Worm (Caenorhabditis elegans): Measurements from ENCODE around the gene sth-1.

Gene sth-1

DNA sequence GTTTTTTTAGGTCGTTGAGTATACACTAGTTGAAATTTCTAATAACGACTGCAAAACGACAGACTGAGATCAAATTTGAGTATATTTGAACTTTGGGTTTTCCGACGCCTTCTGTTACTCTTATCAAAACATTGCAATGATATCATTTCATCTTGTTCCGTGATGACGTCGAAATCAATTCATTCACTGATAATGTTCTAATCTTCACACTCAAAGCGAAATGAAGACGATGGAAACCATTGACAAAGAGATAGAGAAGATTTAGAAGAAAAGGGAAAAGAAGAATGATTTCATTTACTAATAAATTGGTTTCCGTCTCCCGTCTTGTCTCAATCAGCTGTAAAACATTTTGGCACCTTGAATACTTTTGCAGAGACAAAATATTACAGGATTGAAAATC, 21.2 kb downstream of the sth-1 start:
- TF ChIP-seq elt-3 (tag; optimal IDR thresholded peaks at IDR 0.05) (peak; percentile 78), bed-3 (GFP tag; optimal IDR thresholded peaks at IDR 0.05) (no peak)

DNA sequence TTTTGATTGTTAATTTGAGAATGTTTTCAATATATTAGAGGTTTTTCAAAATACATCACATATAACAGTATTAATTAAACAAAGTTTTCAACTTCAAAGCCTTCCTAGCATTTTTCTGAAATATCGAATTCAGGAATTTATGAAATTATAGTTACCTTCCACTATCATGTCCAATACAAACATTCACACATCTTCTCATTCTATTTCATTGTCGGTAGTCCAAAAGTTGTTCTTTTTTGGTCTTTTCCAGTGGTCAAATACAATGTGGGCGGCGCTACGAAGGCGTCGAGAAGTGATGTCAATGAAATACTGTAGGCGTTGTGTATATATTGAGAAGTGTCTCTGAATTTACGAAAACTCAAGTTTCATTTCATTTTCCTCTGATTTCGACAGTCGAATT, 23.8 kb downstream of the sth-1 start, which contains the start of gene catp-3:
Gene catp-3 (plus strand): TSS at position 301 of the 400 bp plus-strand sequence.
- TF ChIP-seq ceh-83 (GFP tag; optimal IDR thresholded peaks at IDR 0.05) (no peak), lin-13 (tag; optimal IDR thresholded peaks at IDR 0.05) (no peak), unc-120 (tag; optimal IDR thresholded peaks at IDR 0.05; ENCODE audit: poor library complexity, severe bottlenecking) (no peak), ztf-11 (tag; optimal IDR thresholded peaks at IDR 0.05) (no peak), elt-3 (tag; optimal IDR thresholded peaks at IDR 0.05) (no peak), nhr-237 (tag; optimal IDR thresholded peaks at IDR 0.05) (no peak), tbx-8 (GFP tag; optimal IDR thresholded peaks at IDR 0.05) (no peak)

DNA sequence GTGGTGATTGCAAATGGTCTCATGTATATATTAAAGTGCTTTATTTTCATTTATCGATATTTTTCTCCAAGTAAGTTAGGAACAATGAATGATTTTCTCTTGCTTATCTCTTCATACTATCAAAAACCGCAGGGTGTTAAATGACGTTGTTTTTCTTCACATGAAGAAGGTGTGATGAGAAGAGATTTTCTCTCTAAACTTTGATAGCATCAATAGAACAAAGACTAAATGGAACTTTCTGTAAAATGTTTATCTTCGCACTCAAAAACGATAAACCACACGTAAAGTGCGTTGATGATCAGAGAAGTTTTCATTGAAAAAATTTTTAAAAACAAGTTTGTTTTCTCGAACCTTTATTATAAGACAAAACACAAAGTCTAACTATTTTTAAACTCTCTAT, 27.9 kb downstream of the sth-1 start:
- no peak for TF ChIP-seq lin-32 (GFP tag; optimal IDR thresholded peaks at IDR 0.05)
- no peak for TF ChIP-seq unc-62 (GFP tag; optimal IDR thresholded peaks at IDR 0.05)
- no peak for TF ChIP-seq cnd-1 (tag; optimal IDR thresholded peaks at IDR 0.05)
- no peak for TF ChIP-seq nhr-76 (tag; optimal IDR thresholded peaks at IDR 0.05)
- TF ChIP-seq bed-3 (GFP tag; optimal IDR thresholded peaks at IDR 0.05): no peak
- no peak for TF ChIP-seq lin-13 (tag; optimal IDR thresholded peaks at IDR 0.05)
- TF ChIP-seq flh-1 (GFP tag; optimal IDR thresholded peaks at IDR 0.05): no peak
- no peak for TF ChIP-seq unc-120 (tag; optimal IDR thresholded peaks at IDR 0.05; ENCODE audit: poor library complexity, severe bottlenecking)
- no peak for TF ChIP-seq unc-39 (tag; optimal IDR thresholded peaks at IDR 0.05)
- no peak for TF ChIP-seq ceh-39 (tag; optimal IDR thresholded peaks at IDR 0.05)
- no peak for TF ChIP-seq ham-2 (GFP tag; optimal IDR thresholded peaks at IDR 0.05)

DNA sequence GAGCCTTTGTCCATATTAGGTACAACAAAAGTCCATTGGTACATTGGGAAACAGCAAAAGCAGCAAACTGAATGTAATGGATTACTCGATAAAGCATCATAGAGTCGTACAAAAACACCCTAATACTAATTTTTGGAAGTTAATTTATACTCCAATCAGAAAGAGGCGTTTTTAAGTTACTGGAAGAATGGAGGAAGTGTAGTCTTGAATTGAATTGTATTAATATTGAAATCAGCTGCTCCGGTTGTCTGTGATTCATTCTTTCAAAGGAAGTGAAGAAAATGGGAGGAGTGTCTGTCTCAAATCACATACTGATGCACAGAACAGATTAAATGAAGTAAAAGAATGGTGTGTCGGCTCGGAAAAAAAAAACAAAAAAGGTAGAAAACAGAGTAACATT, 29.6 kb downstream of the sth-1 start, which contains the start of gene str-131:
Gene str-131 (minus strand): TSS at position 101 of the 400 bp plus-strand sequence.
- no peak for TF ChIP-seq drap-1 (GFP tag; optimal IDR thresholded peaks at IDR 0.05)
- no peak for TF ChIP-seq bed-3 (GFP tag; optimal IDR thresholded peaks at IDR 0.05)
- no peak for TF ChIP-seq mep-1 (tag; optimal IDR thresholded peaks at IDR 0.05)
- no peak for TF ChIP-seq sem-2 (GFP tag; optimal IDR thresholded peaks at IDR 0.05)
- no peak for TF ChIP-seq snpc-4 (tag; optimal IDR thresholded peaks at IDR 0.05)
- TF ChIP-seq nhr-76 (tag; optimal IDR thresholded peaks at IDR 0.05): no peak
- no peak for TF ChIP-seq M03D4.4 (tag; optimal IDR thresholded peaks at IDR 0.05)
- no peak for TF ChIP-seq tbx-8 (GFP tag; optimal IDR thresholded peaks at IDR 0.05)
- no peak for TF ChIP-seq blmp-1 (tag; optimal IDR thresholded peaks at IDR 0.05)
- TF ChIP-seq elt-3 (tag; optimal IDR thresholded peaks at IDR 0.05): no peak
- TF ChIP-seq nhr-2 (tag; optimal IDR thresholded peaks at IDR 0.05): no peak
- no peak for TF ChIP-seq unc-62 (GFP tag; optimal IDR thresholded peaks at IDR 0.05)
- TF ChIP-seq cnd-1 (tag; optimal IDR thresholded peaks at IDR 0.05): no peak
- no peak for TF ChIP-seq nhr-237 (tag; optimal IDR thresholded peaks at IDR 0.05)
- no peak for TF ChIP-seq elt-1 (tag; optimal IDR thresholded peaks at IDR 0.05; ENCODE audit: borderline replicate concordance, insufficient read depth)
- no peak for TF ChIP-seq ceh-39 (tag; optimal IDR thresholded peaks at IDR 0.05)

DNA sequence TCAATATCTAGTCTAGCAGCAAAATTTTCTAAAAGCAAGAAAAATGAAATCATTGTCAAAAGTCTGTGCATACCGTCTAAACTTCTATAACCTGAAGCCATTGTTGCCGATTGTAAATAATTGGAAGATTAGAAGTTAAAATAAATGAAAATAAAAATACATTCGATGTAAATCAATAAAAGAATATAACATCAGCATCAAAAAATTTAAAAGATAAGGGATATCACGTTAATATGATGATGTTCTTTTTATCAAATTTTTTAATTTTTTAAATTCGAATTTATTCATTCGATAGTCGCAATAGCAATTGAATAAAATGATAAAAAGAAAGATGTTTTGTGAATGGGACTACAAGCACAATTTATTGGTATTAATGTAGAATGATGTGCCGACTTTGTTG, 33.2 kb downstream of the sth-1 start, which contains the start of gene C09H5.7:
Gene C09H5.7 (minus strand): TSS at position 101 of the 400 bp plus-strand sequence.
- no peak for TF ChIP-seq lsy-2 (tag; optimal IDR thresholded peaks at IDR 0.05)
- no peak for TF ChIP-seq ceh-39 (tag; optimal IDR thresholded peaks at IDR 0.05)
- no peak for TF ChIP-seq elt-1 (tag; optimal IDR thresholded peaks at IDR 0.05; ENCODE audit: borderline replicate concordance, insufficient read depth)
- no peak for TF ChIP-seq blmp-1 (tag; optimal IDR thresholded peaks at IDR 0.05)
- TF ChIP-seq nhr-28 (tag; optimal IDR thresholded peaks at IDR 0.05): no peak
- no peak for TF ChIP-seq mep-1 (tag; optimal IDR thresholded peaks at IDR 0.05)
- no peak for TF ChIP-seq mls-2 (tag; optimal IDR thresholded peaks at IDR 0.05)
- TF ChIP-seq ces-1 (GFP tag; optimal IDR thresholded peaks at IDR 0.05): no peak
- TF ChIP-seq hlh-1 (tag; optimal IDR thresholded peaks at IDR 0.05): no peak
- TF ChIP-seq flh-1 (GFP tag; optimal IDR thresholded peaks at IDR 0.05): no peak
- TF ChIP-seq nhr-2 (tag; optimal IDR thresholded peaks at IDR 0.05): no peak
- TF ChIP-seq unc-62 (GFP tag; optimal IDR thresholded peaks at IDR 0.05): no peak
- TF ChIP-seq ham-2 (GFP tag; optimal IDR thresholded peaks at IDR 0.05): no peak
- TF ChIP-seq elt-3 (tag; optimal IDR thresholded peaks at IDR 0.05): no peak
- no peak for TF ChIP-seq unc-39 (tag; optimal IDR thresholded peaks at IDR 0.05)
- TF ChIP-seq sem-2 (GFP tag; optimal IDR thresholded peaks at IDR 0.05): no peak
- TF ChIP-seq snpc-4 (tag; optimal IDR thresholded peaks at IDR 0.05): no peak
- no peak for TF ChIP-seq nhr-12 (tag; optimal IDR thresholded peaks at IDR 0.05)
- no peak for TF ChIP-seq tbx-8 (GFP tag; optimal IDR thresholded peaks at IDR 0.05)
